Fruit fly (Drosophila melanogaster) Kc167 (cell line): Measurements from ENCODE around the gene CG10598.

ENCODE experiments used
- Myc ChIP-seq: fragments of >200 bp; optimal IDR thresholded peaks from 2 replicates; lab custom pipeline; 2017; ENCODE audit warnings: missing external identifiers
- Sin3A ChIP-seq: fragments of >200 bp; optimal IDR thresholded peaks from 2 replicates; lab custom pipeline; 2018; ENCODE audit warnings: missing external identifiers
- h ChIP-seq: fragments of >200 bp; optimal IDR thresholded peaks from 3 replicates; lab custom pipeline; 2018; ENCODE audit warnings: missing external identifiers
- insv ChIP-seq: fragments of >200 bp; optimal IDR thresholded peaks from 3 replicates; lab custom pipeline; 2018; ENCODE audit warnings: missing external identifiers
- psq ChIP-seq: fragments of >200 bp; optimal IDR thresholded peaks from 2 replicates; lab custom pipeline; 2017; ENCODE audit warnings: missing external identifiers
- ttk ChIP-seq: sonication (Bioruptor generic); optimal IDR thresholded peaks from 2 replicates; lab custom pipeline; 2017; ENCODE audit warnings: missing external identifiers

DNA sequence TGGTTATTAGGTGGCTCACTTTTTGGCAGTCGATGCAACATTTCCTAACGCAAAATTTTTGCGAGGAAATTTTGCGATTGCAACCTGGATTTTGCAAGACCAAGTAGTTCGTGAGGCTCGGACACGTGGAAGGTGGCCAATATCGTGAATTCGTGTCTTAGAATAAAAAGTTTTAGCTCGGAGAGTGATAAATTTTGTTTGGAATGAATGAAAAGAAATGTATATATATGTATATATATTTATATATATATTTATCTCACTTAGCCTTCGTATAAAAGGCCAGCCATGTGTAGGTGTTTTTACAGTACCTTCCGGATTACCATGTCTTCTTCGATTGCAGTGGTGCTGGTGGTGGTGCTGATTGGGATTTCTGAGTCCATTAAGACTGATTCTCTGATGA, 14.7 kb downstream of the CG10598 start, which contains the start of gene CG18258:
- TF ChIP-seq insv (lab: Kevin White, UChicago): no peak
- no peak for TF ChIP-seq psq (lab: Kevin White, UChicago)
- no peak for TF ChIP-seq h (lab: Kevin White, UChicago)
- TF ChIP-seq ttk (lab: Kevin White, UChicago): no peak
- TF ChIP-seq Sin3A: no peak
- no peak for TF ChIP-seq Myc (lab: Kevin White, UChicago)
